Worm (Caenorhabditis elegans) whole organism, L4/young adult: ENCODE data around the gene F32D8.12.

ENCODE experiments used
- W03F9.2 ChIP-seq: fragments of 150-350 bp; optimal IDR thresholded peaks from 2 replicates; lab custom pipeline; 2014; ENCODE audit warnings: missing biosample characterization, missing genetic modification characterization
- dao-5 ChIP-seq: sonication (generic microtip); optimal IDR thresholded peaks from 2 replicates; lab custom pipeline; 2016; ENCODE audit warnings: missing genotype, missing genetic modification characterization, moderate library complexity, missing compliant biosample characterization
- him-1 ChIP-seq: sonication (generic microtip); optimal IDR thresholded peaks from 2 replicates; lab custom pipeline; 2016; ENCODE audit warnings: missing genotype, missing genetic modification reagents, missing genetic modification characterization, missing compliant biosample characterization

Gene F32D8.12

DNA sequence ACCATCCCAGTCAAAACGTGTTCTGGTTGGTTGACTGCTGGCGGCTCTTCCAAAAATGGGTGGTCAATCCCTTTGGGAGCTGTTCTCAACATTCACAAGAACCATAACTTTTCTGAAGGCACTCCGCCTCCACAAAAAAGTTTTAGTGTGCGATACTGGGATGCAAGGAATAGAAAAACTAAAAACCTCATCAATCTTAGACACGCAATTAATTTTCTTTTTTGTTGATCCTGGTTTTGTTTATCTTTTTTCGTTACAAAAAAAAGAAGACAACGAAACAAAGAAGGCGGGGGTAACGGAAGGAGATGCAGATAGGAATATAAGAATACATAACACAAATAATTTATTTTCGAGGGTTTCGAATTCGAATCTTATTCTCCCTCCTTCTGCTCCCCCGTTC lies 52.6 kb downstream of the F32D8.12 start:
- no peak for TF ChIP-seq W03F9.2 (tag; lab: Kevin White, UChicago)
- no peak for TF ChIP-seq him-1 (tag; lab: Kevin White, UChicago)
- TF ChIP-seq dao-5, result no peak
